Fruit fly (Drosophila melanogaster): ENCODE results near the gene Gr93c.

dm6 chr3R:21823699-21824406 lies 21.2 kb downstream of the Gr93c start:
- TF ChIP-seq cnc (optimal IDR thresholded peaks at IDR 0.05) (no peak), CG14711 (tag; optimal IDR thresholded peaks at IDR 0.05) (peak; percentile 30), Clk (GFP tag; optimal IDR thresholded peaks at IDR 0.05) (no peak), CG1620 (GFP tag; optimal IDR thresholded peaks at IDR 0.05) (no peak), pad (GFP tag; optimal IDR thresholded peaks at IDR 0.05) (no peak), toe (GFP tag; optimal IDR thresholded peaks at IDR 0.05) (no peak), tj (GFP tag; optimal IDR thresholded peaks at IDR 0.05) (no peak), kay (GFP tag; ENCODE audit: borderline replicate concordance) (no peak), CG12768 (GFP tag; optimal IDR thresholded peaks at IDR 0.05) (no peak), CG5204 (GFP tag; optimal IDR thresholded peaks at IDR 0.05) (no peak), CG11617 (GFP tag; optimal IDR thresholded peaks at IDR 0.05) (no peak), bab1 (GFP tag; optimal IDR thresholded peaks at IDR 0.05) (no peak)

All from whole organism, adult.